Worm (Caenorhabditis elegans): ENCODE data around the gene sri-38.
"Not testable (repeated sequence)": the region's sequence is repeated elsewhere in the genome, so short reads cannot be mapped to it uniquely, and the experiment has no call there.

Gene sri-38

ce11 chrII:2637359-2637758 lies 26.7 kb downstream of the sri-38 start, which contains the start of gene F22E5.21:
TSS of gene F22E5.21 (minus strand) at chrII:2637459.
- TF ChIP-seq T22C8.4 (GFP tag; IDR thresholded peaks at IDR 0.05) (no peak), ztf-29 (GFP tag; IDR thresholded peaks at IDR 0.05) (no peak), flt-1 (GFP tag; IDR thresholded peaks at IDR 0.05) (no peak), ref-1 (GFP tag; conservative IDR thresholded peaks at IDR 0.05) (no peak), tab-1 (GFP tag; IDR thresholded peaks at IDR 0.05) (no peak), cog-1 (tag; optimal IDR thresholded peaks at IDR 0.05) (no peak)

ce11 chrII:2638062-2638461 lies 27.4 kb downstream of the sri-38 start, which contains the start of gene F22E5.9:
TSS of gene F22E5.9 (plus strand) at chrII:2638388.
- TF ChIP-seq cog-1 (tag; optimal IDR thresholded peaks at IDR 0.05) (no peak), ztf-23 (GFP tag; IDR thresholded peaks at IDR 0.05) (no peak), ztf-29 (GFP tag; IDR thresholded peaks at IDR 0.05) (no peak), ref-1 (GFP tag; conservative IDR thresholded peaks at IDR 0.05) (no peak), tab-1 (GFP tag; IDR thresholded peaks at IDR 0.05) (no peak), med-1 (GFP tag; optimal IDR thresholded peaks at IDR 0.05; ENCODE audit: insufficient read depth) (no peak), flt-1 (GFP tag; IDR thresholded peaks at IDR 0.05) (no peak), klf-2 (GFP tag; conservative IDR thresholded peaks at IDR 0.05) (no peak), T22C8.4 (GFP tag; IDR thresholded peaks at IDR 0.05) (no peak)

ce11 chrII:2639401-2640088 lies 28.9 kb downstream of the sri-38 start, which contains the start of gene F22E5.8:
TSS of gene F22E5.8 (plus strand) at chrII:2640038.
- not testable (repeated sequence) for TF ChIP-seq med-1 (GFP tag; optimal IDR thresholded peaks at IDR 0.05; ENCODE audit: insufficient read depth); ref-1 (GFP tag; conservative IDR thresholded peaks at IDR 0.05); ztf-23 (GFP tag; IDR thresholded peaks at IDR 0.05)

ce11 chrII:2640982-2641381 lies 30.3 kb downstream of the sri-38 start, which contains the start of gene F22E5.23:
TSS of gene F22E5.23 (plus strand) at chrII:2641282.
- TF ChIP-seq cog-1 (tag; optimal IDR thresholded peaks at IDR 0.05) (no peak), ztf-23 (GFP tag; IDR thresholded peaks at IDR 0.05) (no peak), flt-1 (GFP tag; IDR thresholded peaks at IDR 0.05) (no peak), ztf-29 (GFP tag; IDR thresholded peaks at IDR 0.05) (no peak), tab-1 (GFP tag; IDR thresholded peaks at IDR 0.05) (no peak), ref-1 (GFP tag; conservative IDR thresholded peaks at IDR 0.05) (no peak), T22C8.4 (GFP tag; IDR thresholded peaks at IDR 0.05) (no peak), med-1 (GFP tag; optimal IDR thresholded peaks at IDR 0.05; ENCODE audit: insufficient read depth) (no peak), klf-2 (GFP tag; conservative IDR thresholded peaks at IDR 0.05) (no peak)

ce11 chrII:2641777-2642176 lies 31.1 kb downstream of the sri-38 start, which contains the start of gene F22E5.7:
TSS of gene F22E5.7 (plus strand) at chrII:2642077.
- TF ChIP-seq ztf-23 (GFP tag; IDR thresholded peaks at IDR 0.05) (no peak), tab-1 (GFP tag; IDR thresholded peaks at IDR 0.05) (no peak), T22C8.4 (GFP tag; IDR thresholded peaks at IDR 0.05) (no peak), klf-2 (GFP tag; conservative IDR thresholded peaks at IDR 0.05) (no peak), med-1 (GFP tag; optimal IDR thresholded peaks at IDR 0.05; ENCODE audit: insufficient read depth) (no peak), ref-1 (GFP tag; conservative IDR thresholded peaks at IDR 0.05) (no peak), ztf-29 (GFP tag; IDR thresholded peaks at IDR 0.05) (no peak), cog-1 (tag; optimal IDR thresholded peaks at IDR 0.05) (no peak), flt-1 (GFP tag; IDR thresholded peaks at IDR 0.05) (no peak)

ce11 chrII:2644498-2644897 lies 33.8 kb downstream of the sri-38 start, which contains the start of gene F22E5.11:
TSS of gene F22E5.11 (minus strand) at chrII:2644598.
- TF ChIP-seq flt-1 (GFP tag; IDR thresholded peaks at IDR 0.05) = no peak
- no peak for TF ChIP-seq T22C8.4 (GFP tag; IDR thresholded peaks at IDR 0.05)

- not testable (repeated sequence) for TF ChIP-seq ref-1 (GFP tag; conservative IDR thresholded peaks at IDR 0.05); cog-1 (tag; optimal IDR thresholded peaks at IDR 0.05); flt-1 (GFP tag; IDR thresholded peaks at IDR 0.05)
Observed at ce11 chrII:2646756-2647155, 36.1 kb downstream of the sri-38 start, which contains the start of gene F22E5.12. TSS of gene F22E5.12 (minus strand) at chrII:2646856.

ce11 chrII:2649015-2649414 lies 38.4 kb downstream of the sri-38 start:
- TF ChIP-seq tab-1 (GFP tag; IDR thresholded peaks at IDR 0.05) = no peak
- TF ChIP-seq T22C8.4 (GFP tag; IDR thresholded peaks at IDR 0.05) = no peak
- no peak for TF ChIP-seq ztf-29 (GFP tag; IDR thresholded peaks at IDR 0.05)
- TF ChIP-seq flt-1 (GFP tag; IDR thresholded peaks at IDR 0.05) = no peak
- no peak for TF ChIP-seq cog-1 (tag; optimal IDR thresholded peaks at IDR 0.05)
- no peak for TF ChIP-seq klf-2 (GFP tag; conservative IDR thresholded peaks at IDR 0.05)
- TF ChIP-seq med-1 (GFP tag; optimal IDR thresholded peaks at IDR 0.05; ENCODE audit: insufficient read depth) = no peak
- TF ChIP-seq ztf-23 (GFP tag; IDR thresholded peaks at IDR 0.05) = no peak
- no peak for TF ChIP-seq ref-1 (GFP tag; conservative IDR thresholded peaks at IDR 0.05)

- TF ChIP-seq ref-1 (GFP tag; conservative IDR thresholded peaks at IDR 0.05) = no peak
- no peak for TF ChIP-seq tab-1 (GFP tag; IDR thresholded peaks at IDR 0.05)
- TF ChIP-seq klf-2 (GFP tag; conservative IDR thresholded peaks at IDR 0.05) = no peak
- no peak for TF ChIP-seq med-1 (GFP tag; optimal IDR thresholded peaks at IDR 0.05; ENCODE audit: insufficient read depth)
- TF ChIP-seq flt-1 (GFP tag; IDR thresholded peaks at IDR 0.05) = no peak
- TF ChIP-seq ztf-29 (GFP tag; IDR thresholded peaks at IDR 0.05) = no peak
- no peak for TF ChIP-seq ztf-23 (GFP tag; IDR thresholded peaks at IDR 0.05)
- no peak for TF ChIP-seq T22C8.4 (GFP tag; IDR thresholded peaks at IDR 0.05)
- no peak for TF ChIP-seq cog-1 (tag; optimal IDR thresholded peaks at IDR 0.05)
Observed at ce11 chrII:2649539-2649938, 38.9 kb downstream of the sri-38 start, which contains the start of the genes F22E5.13 and F22E5.6. TSS of gene F22E5.13 (minus strand) at chrII:2649639. TSS of gene F22E5.6 (plus strand) at chrII:2649835.

- no peak for TF ChIP-seq klf-2 (GFP tag; conservative IDR thresholded peaks at IDR 0.05)
- no peak for TF ChIP-seq med-1 (GFP tag; optimal IDR thresholded peaks at IDR 0.05; ENCODE audit: insufficient read depth)
- TF ChIP-seq ztf-29 (GFP tag; IDR thresholded peaks at IDR 0.05) = no peak
- TF ChIP-seq ztf-23 (GFP tag; IDR thresholded peaks at IDR 0.05) = no peak
- no peak for TF ChIP-seq tab-1 (GFP tag; IDR thresholded peaks at IDR 0.05)
- no peak for TF ChIP-seq ref-1 (GFP tag; conservative IDR thresholded peaks at IDR 0.05)
- TF ChIP-seq flt-1 (GFP tag; IDR thresholded peaks at IDR 0.05) = no peak
- no peak for TF ChIP-seq T22C8.4 (GFP tag; IDR thresholded peaks at IDR 0.05)
Observed at ce11 chrII:2656606-2657005, 45.9 kb downstream of the sri-38 start, which contains the start of gene sri-47. TSS of gene sri-47 (plus strand) at chrII:2656906.
